Worm (Caenorhabditis elegans): ENCODE data around the gene F29G6.1.
A peak's percentile ranks its signal among the peaks of the same experiment; 100 is the strongest.

- TF ChIP-seq lsy-2 (tag; optimal IDR thresholded peaks at IDR 0.05) (peak; percentile 35 to 40), ceh-20 (GFP tag; IDR thresholded peaks at IDR 0.05) (peak; percentile 70; the same call in 1 of the 2 replicates), tra-1 (GFP tag; IDR thresholded peaks at IDR 0.05) (no peak), dmd-8 (GFP tag; IDR thresholded peaks at IDR 0.05) (no peak), zag-1 (tag; optimal IDR thresholded peaks at IDR 0.05) (no peak), ceh-82 (tag; optimal IDR thresholded peaks at IDR 0.05) (no peak), nhr-76 (tag; optimal IDR thresholded peaks at IDR 0.05) (no peak)
Observed at ce11 chrX:11472953-11473671, 29.0 kb upstream of the F29G6.1 start.

Measured in whole organism, L4 larva.